Worm (Caenorhabditis elegans) whole organism, L3 larva: Measurements from ENCODE around the gene clp-7.

Source experiments
- R02D3.7 ChIP-seq: fragments of 150-350 bp; optimal IDR thresholded peaks from 2 replicates; lab custom pipeline; 2014; ENCODE audit warnings: missing biosample characterization, missing genetic modification characterization
- ceh-16 ChIP-seq: sonication (generic microtip); optimal IDR thresholded peaks from 2 replicates; lab custom pipeline; 2017; ENCODE audit warnings: missing biosample characterization, missing genetic modification characterization
- ceh-28 ChIP-seq: fragments of 150-350 bp; optimal IDR thresholded peaks from 2 replicates; lab custom pipeline; 2014; ENCODE audit warnings: missing biosample characterization, missing genetic modification reagents, missing genetic modification characterization
- ceh-82 ChIP-seq: fragments of 150-350 bp; optimal IDR thresholded peaks from 2 replicates; lab custom pipeline; 2014; ENCODE audit warnings: missing biosample characterization, missing genetic modification characterization
- daf-12 ChIP-seq: fragments of 150-350 bp; optimal IDR thresholded peaks from 2 replicates; lab custom pipeline; 2014; ENCODE audit warnings: missing biosample characterization, missing genetic modification reagents, missing genetic modification characterization
- egl-27 ChIP-seq: sonication (generic microtip); optimal IDR thresholded peaks from 4 replicates; lab custom pipeline; 2017; ENCODE audit warnings: missing biosample characterization, missing genetic modification reagents, missing genetic modification characterization
- egl-5 ChIP-seq: fragments of 150-350 bp; optimal IDR thresholded peaks from 2 replicates; lab custom pipeline; 2017; ENCODE audit warnings: missing biosample characterization, missing genetic modification reagents, missing genetic modification characterization, inconsistent platforms
- elt-2 ChIP-seq: sonication (generic microtip); optimal IDR thresholded peaks from 2 replicates; lab custom pipeline; 2016; ENCODE audit warnings: missing genetic modification reagents, mild to moderate bottlenecking, missing genetic modification characterization, missing compliant biosample characterization
- elt-3 ChIP-seq, 3 experiments: fragments of 150-350 bp in 1 of 3; sonication (generic microtip) in 2 of 3; optimal IDR thresholded peaks; 2 replicates in 2 of 3; 4 replicates in 1 of 3; lab custom pipeline; 2014 to 2017; ENCODE audit warnings: missing biosample characterization in 3 of 3, missing genetic modification characterization in 3 of 3
- eor-1 ChIP-seq, 2 experiments: fragments of 150-350 bp; optimal IDR thresholded peaks; 2 replicates each; lab custom pipeline; 2014 to 2018; ENCODE audit warnings: missing biosample characterization in 2 of 2, missing genetic modification characterization in 2 of 2
- fkh-10 ChIP-seq: sonication (generic microtip); optimal IDR thresholded peaks from 2 replicates; lab custom pipeline; 2017; ENCODE audit warnings: missing biosample characterization, missing genetic modification reagents, missing genetic modification characterization
- fkh-2 ChIP-seq: fragments of 150-350 bp; optimal IDR thresholded peaks from 2 replicates; lab custom pipeline; 2014; ENCODE audit warnings: missing biosample characterization, missing genetic modification reagents, missing genetic modification characterization
- hmg-11 ChIP-seq: sonication (generic microtip); optimal IDR thresholded peaks from 2 replicates; lab custom pipeline; 2016; ENCODE audit warnings: missing genetic modification characterization, missing compliant biosample characterization
- lin-39 ChIP-seq: fragments of 150-350 bp; optimal IDR thresholded peaks from 2 replicates; lab custom pipeline; 2018; ENCODE audit warnings: missing biosample characterization, missing genetic modification reagents, missing genetic modification characterization
- lsy-12 ChIP-seq: sonication (generic microtip); optimal IDR thresholded peaks from 2 replicates; lab custom pipeline; 2016; ENCODE audit warnings: mild to moderate bottlenecking, missing genetic modification characterization, missing compliant biosample characterization
- nhr-12 ChIP-seq: fragments of 150-350 bp; optimal IDR thresholded peaks from 2 replicates; lab custom pipeline; 2014; ENCODE audit warnings: missing biosample characterization, missing genetic modification characterization
- nhr-23 ChIP-seq: fragments of 150-350 bp; optimal IDR thresholded peaks from 2 replicates; lab custom pipeline; 2014; ENCODE audit warnings: missing biosample characterization, missing genetic modification reagents, missing genetic modification characterization
- nhr-237 ChIP-seq: fragments of 150-350 bp; optimal IDR thresholded peaks from 2 replicates; lab custom pipeline; 2014; ENCODE audit warnings: missing biosample characterization, missing genetic modification characterization
- nhr-25 ChIP-seq: sonication (generic microtip); optimal IDR thresholded peaks from 2 replicates; lab custom pipeline; 2017; ENCODE audit warnings: missing biosample characterization, missing genetic modification characterization
- nhr-28 ChIP-seq: fragments of 150-350 bp; optimal IDR thresholded peaks from 2 replicates; lab custom pipeline; 2014; ENCODE audit warnings: missing biosample characterization, missing genetic modification characterization
- nhr-76 ChIP-seq: fragments of 150-350 bp; sonication (generic microtip); optimal IDR thresholded peaks from 5 replicates; lab custom pipeline; 2014; ENCODE audit warnings: missing biosample characterization, missing genetic modification characterization
- nhr-77 ChIP-seq: fragments of 150-350 bp; optimal IDR thresholded peaks from 2 replicates; lab custom pipeline; 2014; ENCODE audit warnings: missing biosample characterization, missing genetic modification characterization
- pha-4 ChIP-seq: fragments of 150-350 bp; optimal IDR thresholded peaks from 2 replicates; lab custom pipeline; 2014; ENCODE audit warnings: missing biosample characterization, missing genetic modification reagents, missing genetic modification characterization
- snpc-4 ChIP-seq: fragments of 150-350 bp; optimal IDR thresholded peaks from 2 replicates; lab custom pipeline; 2014; ENCODE audit warnings: missing biosample characterization, missing genetic modification characterization
- tbx-2 ChIP-seq: sonication (generic microtip); optimal IDR thresholded peaks from 2 replicates; lab custom pipeline; 2016; ENCODE audit warnings: mild to moderate bottlenecking, missing genetic modification characterization, missing compliant biosample characterization
- unc-39 ChIP-seq: sonication (generic microtip); optimal IDR thresholded peaks from 4 replicates; lab custom pipeline; 2017; ENCODE audit warnings: missing biosample characterization, missing genetic modification characterization
- unc-62 ChIP-seq: fragments of 150-350 bp; sonication (generic microtip); optimal IDR thresholded peaks from 4 replicates; lab custom pipeline; 2014; ENCODE audit warnings: missing biosample characterization, missing genetic modification reagents, missing genetic modification characterization
- zag-1 ChIP-seq: fragments of 150-350 bp; optimal IDR thresholded peaks from 2 replicates; lab custom pipeline; 2014; ENCODE audit warnings: missing biosample characterization, missing genetic modification characterization
- ztf-11 ChIP-seq: fragments of 150-350 bp; optimal IDR thresholded peaks from 2 replicates; lab custom pipeline; 2014; ENCODE audit warnings: missing biosample characterization, missing genetic modification characterization

clp-7 gene

DNA sequence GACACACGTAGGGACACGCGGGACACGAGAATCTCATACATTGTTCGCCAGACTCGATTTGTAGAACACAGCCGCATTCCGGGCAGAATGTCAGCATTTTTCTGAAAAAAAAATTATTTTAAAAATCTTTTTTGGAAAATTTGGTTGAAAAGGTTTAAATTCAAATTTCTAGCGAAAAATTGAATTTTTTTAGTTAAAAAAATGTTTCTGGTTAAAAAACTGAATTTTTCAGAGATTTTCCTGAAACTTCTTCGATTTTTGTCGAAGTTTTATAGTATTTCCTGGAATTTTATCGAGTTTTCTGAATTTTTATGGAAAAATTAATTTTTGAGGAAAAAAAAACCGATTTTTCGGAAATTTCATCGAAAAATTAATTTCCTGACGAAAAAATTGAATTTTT is 35.8 kb downstream of the clp-7 start, which contains the start of gene rpc-11:
TSS of gene rpc-11 (minus strand) at position 101 of the 400 bp plus-strand sequence.
- no peak for TF ChIP-seq lin-39 (tag; lab: Kevin White, UChicago)
- TF ChIP-seq nhr-76: no peak
- TF ChIP-seq fkh-10 (GFP tag; lab: Kevin White, UChicago): no peak
- no peak for TF ChIP-seq egl-5 (tag; lab: Kevin White, UChicago)
- TF ChIP-seq nhr-12 (tag; lab: Kevin White, UChicago): no peak

ce11 chrIV:1408718-1409117 is 37.0 kb downstream of the clp-7 start:
- TF ChIP-seq nhr-237 (tag; lab: Kevin White, UChicago) (no peak), ceh-28 (peak; percentile 93)

ce11 chrIV:1408137-1408536 is 37.6 kb downstream of the clp-7 start:
- no peak for TF ChIP-seq nhr-28 (tag; lab: Kevin White, UChicago)
- peak; percentile 98 for TF ChIP-seq ceh-28

DNA sequence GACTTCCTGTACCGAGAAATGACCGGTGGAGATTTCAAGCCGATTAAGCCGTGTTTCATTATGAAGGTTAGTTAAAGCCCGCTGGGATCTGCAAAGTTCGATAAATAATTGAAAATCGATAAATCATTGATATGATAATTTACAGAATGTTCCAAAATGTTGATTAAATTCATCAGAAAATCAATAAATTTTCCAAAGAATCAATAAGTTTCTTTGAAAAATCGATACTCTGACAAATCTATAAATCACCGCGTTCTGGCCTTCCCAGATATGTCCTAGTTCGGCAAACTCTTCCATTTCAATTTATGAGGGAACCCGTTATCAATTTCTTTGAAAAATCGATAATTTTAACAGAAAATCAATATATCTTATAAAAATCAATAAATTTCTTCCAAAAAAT is 38.3 kb downstream of the clp-7 start:
- no peak for TF ChIP-seq nhr-77 (tag; lab: Kevin White, UChicago)
- no peak for TF ChIP-seq R02D3.7 (tag; lab: Kevin White, UChicago)
- no peak for TF ChIP-seq nhr-25 (tag; lab: Kevin White, UChicago)
- TF ChIP-seq nhr-237 (tag; lab: Kevin White, UChicago): no peak
- peak; percentile 71 for TF ChIP-seq ceh-28
- no peak for TF ChIP-seq nhr-76

DNA sequence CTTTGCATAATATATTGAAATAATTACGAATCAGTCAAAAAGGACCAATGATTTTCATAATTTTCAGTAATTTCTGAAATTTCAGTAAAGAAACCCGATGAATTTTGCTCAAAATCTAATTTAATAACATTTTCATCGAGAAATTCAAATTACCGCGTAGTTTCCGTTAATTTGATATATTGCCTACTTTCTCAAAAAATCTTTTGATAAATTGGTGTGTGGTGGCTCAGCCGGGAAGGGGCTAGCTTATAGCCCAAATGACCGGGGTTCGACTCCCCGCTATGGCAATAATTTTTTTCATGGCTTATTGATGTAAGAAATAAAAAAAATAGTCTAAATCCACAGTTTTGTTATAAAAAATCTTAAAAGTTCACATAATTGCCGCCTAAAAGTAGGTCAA is 38.7 kb downstream of the clp-7 start:
- TF ChIP-seq snpc-4 (tag; lab: Kevin White, UChicago) (no peak), lsy-12 (tag; lab: Kevin White, UChicago) (no peak), ceh-82 (tag; lab: Kevin White, UChicago) (no peak), pha-4 (tag; lab: Kevin White, UChicago) (no peak), zag-1 (tag; lab: Kevin White, UChicago) (no peak), fkh-2 (tag; lab: Kevin White, UChicago) (no peak), daf-12 (tag; lab: Kevin White, UChicago) (no peak), tbx-2 (tag; lab: Kevin White, UChicago) (no peak), nhr-28 (tag; lab: Kevin White, UChicago) (no peak), eor-1 (tag; optimal IDR thresholded peaks at IDR 0.05; lab: Kevin White, UChicago) (no peak), nhr-23 (tag; lab: Kevin White, UChicago) (no peak), R02D3.7 (tag; lab: Kevin White, UChicago) (no peak), egl-27 (tag; lab: Kevin White, UChicago) (no peak), elt-3 (tag; optimal IDR thresholded peaks at IDR 0.05; lab: Kevin White, UChicago) (no peak)

DNA sequence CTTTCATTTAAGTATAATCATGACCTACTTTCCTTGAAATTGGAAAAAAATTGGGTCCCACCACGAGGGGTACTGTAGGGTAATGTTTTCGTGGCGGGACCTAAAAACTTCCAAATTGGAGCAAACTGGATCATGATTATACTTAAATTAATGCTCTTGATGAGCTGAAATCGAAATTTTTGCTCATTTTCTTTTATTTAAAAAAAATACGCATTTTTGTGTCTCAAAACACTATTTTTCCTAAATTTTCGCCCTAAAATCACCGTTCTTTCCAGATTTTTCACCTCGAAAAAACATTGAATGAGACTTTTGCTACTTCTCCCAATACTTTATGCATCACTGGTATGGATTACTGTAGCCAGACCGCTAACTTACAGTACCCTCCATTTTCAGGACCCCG is 39.5 kb downstream of the clp-7 start, which contains the start of gene spp-31:
TSS of gene spp-31 (plus strand) at position 301 of the 400 bp plus-strand sequence.
- no peak for TF ChIP-seq elt-3 (tag; optimal IDR thresholded peaks at IDR 0.05; lab: Kevin White, UChicago)
- TF ChIP-seq nhr-28 (tag; lab: Kevin White, UChicago): no peak
- TF ChIP-seq nhr-237 (tag; lab: Kevin White, UChicago): no peak
- no peak for TF ChIP-seq zag-1 (tag; lab: Kevin White, UChicago)

ce11 chrIV:1405780-1406179 is 40.0 kb downstream of the clp-7 start:
- TF ChIP-seq ceh-16 (tag; lab: Kevin White, UChicago) (no peak), ztf-11 (tag; lab: Kevin White, UChicago) (no peak), hmg-11 (no peak), elt-3 (tag; optimal IDR thresholded peaks at IDR 0.05; lab: Kevin White, UChicago) (peak in 1 of 3 experiments; percentile 79), unc-39 (tag; lab: Kevin White, UChicago) (no peak), fkh-2 (tag; lab: Kevin White, UChicago) (no peak), lin-39 (tag; lab: Kevin White, UChicago) (no peak), R02D3.7 (tag; lab: Kevin White, UChicago) (no peak), unc-62 (GFP tag; lab: Kevin White, UChicago) (no peak), elt-2 (tag; lab: Kevin White, UChicago) (peak; percentile 47)
